Worm (Caenorhabditis elegans): ENCODE data around the gene fbxa-116.

- TF ChIP-seq tbx-9 (tag; optimal IDR thresholded peaks at IDR 0.05; ENCODE audit: borderline replicate concordance): no peak
- no peak for TF ChIP-seq him-1 (tag; optimal IDR thresholded peaks at IDR 0.05)
- TF ChIP-seq K11D2.4 (GFP tag; IDR thresholded peaks at IDR 0.05): no peak
- no peak for TF ChIP-seq ceh-40 (GFP tag; IDR thresholded peaks at IDR 0.05)
- no peak for TF ChIP-seq ets-4 (GFP tag; optimal IDR thresholded peaks at IDR 0.05)
- no peak for TF ChIP-seq ceh-79 (tag; optimal IDR thresholded peaks at IDR 0.05)
- no peak for TF ChIP-seq fkh-3 (tag; optimal IDR thresholded peaks at IDR 0.05)
- TF ChIP-seq bed-2 (GFP tag; IDR thresholded peaks at IDR 0.05): no peak
- no peak for TF ChIP-seq ceh-58 (GFP tag; IDR thresholded peaks at IDR 0.05)
These were observed 31.9 kb upstream of the fbxa-116 start for ce11 chrV:20220604-20221003.
